Worm (Caenorhabditis elegans) whole organism, mixed stage, embryonic: ENCODE data around the gene Y46G5A.14.
A peak's percentile ranks its signal among the peaks of the same experiment; 100 is the strongest.
"Not testable (repeated sequence)": the region's sequence is repeated elsewhere in the genome, so short reads cannot be mapped to it uniquely, and the experiment has no call there.

ENCODE experiments used
- M03D4.4 ChIP-seq: sonication (generic microtip); optimal IDR thresholded peaks from 2 replicates; lab custom pipeline; 2017; ENCODE audit warnings: mild to moderate bottlenecking, missing genetic modification characterization, missing compliant biosample characterization
- blmp-1 ChIP-seq: fragments of 150-350 bp; optimal IDR thresholded peaks from 2 replicates; lab custom pipeline; 2014; ENCODE audit warnings: missing biosample characterization, missing genetic modification characterization
- ceh-39 ChIP-seq: fragments of 150-350 bp; optimal IDR thresholded peaks from 2 replicates; lab custom pipeline; 2014; ENCODE audit warnings: missing biosample characterization, missing genetic modification characterization
- ceh-83 ChIP-seq: fragments of 200-800 bp; sonication (Bioruptor generic); optimal IDR thresholded peaks from 2 replicates; lab custom pipeline; 2018; ENCODE audit warnings: mild to moderate bottlenecking, missing genetic modification characterization, missing compliant biosample characterization
- ces-1 ChIP-seq: fragments of 150-350 bp; optimal IDR thresholded peaks from 2 replicates; lab custom pipeline; 2014; ENCODE audit warnings: missing biosample characterization, missing genetic modification reagents, missing genetic modification characterization
- cnd-1 ChIP-seq: fragments of 200-800 bp; sonication (Bioruptor generic); optimal IDR thresholded peaks from 2 replicates; lab custom pipeline; 2018; ENCODE audit warnings: mild to moderate bottlenecking, missing genetic modification characterization, missing compliant biosample characterization
- drap-1 ChIP-seq: fragments of 200-800 bp; sonication (Bioruptor generic); optimal IDR thresholded peaks from 3 replicates; lab custom pipeline; 2018; ENCODE audit warnings: mild to moderate bottlenecking, missing genetic modification characterization, missing compliant biosample characterization
- elt-1 ChIP-seq: sonication (generic microtip); optimal IDR thresholded peaks from 2 replicates; lab custom pipeline; 2017; ENCODE audit warnings: missing genetic modification characterization, mild to moderate bottlenecking, missing compliant biosample characterization, antibody characterized with exemption, moderate library complexity, borderline replicate concordance; ENCODE audit not compliant: insufficient read depth
- flh-1 ChIP-seq: fragments of 200-800 bp; sonication (Bioruptor generic); optimal IDR thresholded peaks from 2 replicates; lab custom pipeline; 2018; ENCODE audit warnings: mild to moderate bottlenecking, missing genetic modification characterization, moderate library complexity, missing compliant biosample characterization
- ham-2 ChIP-seq: fragments of 200-800 bp; sonication (Bioruptor generic); optimal IDR thresholded peaks from 2 replicates; lab custom pipeline; 2018; ENCODE audit warnings: mild to moderate bottlenecking, missing genetic modification characterization, missing compliant biosample characterization
- hlh-1 ChIP-seq: fragments of 150-350 bp; optimal IDR thresholded peaks from 2 replicates; lab custom pipeline; 2014; ENCODE audit warnings: missing biosample characterization, missing genetic modification reagents, missing genetic modification characterization
- lin-13 ChIP-seq: fragments of 150-350 bp; optimal IDR thresholded peaks from 2 replicates; lab custom pipeline; 2014; ENCODE audit warnings: missing biosample characterization, missing genetic modification characterization
- lin-32 ChIP-seq: fragments of 200-800 bp; sonication (Bioruptor generic); optimal IDR thresholded peaks from 2 replicates; lab custom pipeline; 2018; ENCODE audit warnings: mild to moderate bottlenecking, missing genetic modification characterization, missing compliant biosample characterization
- lsy-2 ChIP-seq: fragments of 150-350 bp; optimal IDR thresholded peaks from 2 replicates; lab custom pipeline; 2014; ENCODE audit warnings: missing biosample characterization, missing genetic modification characterization
- mep-1 ChIP-seq: fragments of 150-350 bp; optimal IDR thresholded peaks from 2 replicates; lab custom pipeline; 2017; ENCODE audit warnings: missing biosample characterization, missing genetic modification reagents, missing genetic modification characterization, inconsistent platforms
- mls-2 ChIP-seq: sonication (generic microtip); optimal IDR thresholded peaks from 2 replicates; lab custom pipeline; 2016; ENCODE audit warnings: mild to moderate bottlenecking, missing genetic modification characterization, moderate library complexity, missing compliant biosample characterization
- nhr-12 ChIP-seq: fragments of 150-350 bp; optimal IDR thresholded peaks from 2 replicates; lab custom pipeline; 2014; ENCODE audit warnings: missing biosample characterization, missing genetic modification characterization
- nhr-2 ChIP-seq: fragments of 150-350 bp; optimal IDR thresholded peaks from 2 replicates; lab custom pipeline; 2014; ENCODE audit warnings: missing biosample characterization, missing genetic modification characterization
- nhr-237 ChIP-seq: fragments of 150-350 bp; optimal IDR thresholded peaks from 2 replicates; lab custom pipeline; 2014; ENCODE audit warnings: missing biosample characterization, missing genetic modification characterization
- nhr-28 ChIP-seq: fragments of 150-350 bp; optimal IDR thresholded peaks from 2 replicates; lab custom pipeline; 2014; ENCODE audit warnings: missing biosample characterization, missing genetic modification characterization
- nhr-76 ChIP-seq: sonication (generic microtip); optimal IDR thresholded peaks from 2 replicates; lab custom pipeline; 2017; ENCODE audit warnings: missing biosample characterization, missing genetic modification characterization
- snpc-4 ChIP-seq: fragments of 150-350 bp; optimal IDR thresholded peaks from 2 replicates; lab custom pipeline; 2014; ENCODE audit warnings: missing biosample characterization, missing genetic modification characterization
- unc-120 ChIP-seq: sonication (generic microtip); optimal IDR thresholded peaks from 2 replicates; lab custom pipeline; 2017; ENCODE audit warnings: missing genetic modification characterization, missing compliant biosample characterization; ENCODE audit not compliant: poor library complexity, severe bottlenecking
- unc-39 ChIP-seq: fragments of 150-350 bp; optimal IDR thresholded peaks from 2 replicates; lab custom pipeline; 2014; ENCODE audit warnings: missing biosample characterization, missing genetic modification characterization
- unc-62 ChIP-seq: fragments of 150-350 bp; optimal IDR thresholded peaks from 2 replicates; lab custom pipeline; 2014; ENCODE audit warnings: missing biosample characterization, missing genetic modification reagents, missing genetic modification characterization
- zip-8 ChIP-seq: fragments of 150-350 bp; optimal IDR thresholded peaks from 2 replicates; lab custom pipeline; 2014; ENCODE audit warnings: missing biosample characterization, missing genetic modification characterization

Gene Y46G5A.14

DNA sequence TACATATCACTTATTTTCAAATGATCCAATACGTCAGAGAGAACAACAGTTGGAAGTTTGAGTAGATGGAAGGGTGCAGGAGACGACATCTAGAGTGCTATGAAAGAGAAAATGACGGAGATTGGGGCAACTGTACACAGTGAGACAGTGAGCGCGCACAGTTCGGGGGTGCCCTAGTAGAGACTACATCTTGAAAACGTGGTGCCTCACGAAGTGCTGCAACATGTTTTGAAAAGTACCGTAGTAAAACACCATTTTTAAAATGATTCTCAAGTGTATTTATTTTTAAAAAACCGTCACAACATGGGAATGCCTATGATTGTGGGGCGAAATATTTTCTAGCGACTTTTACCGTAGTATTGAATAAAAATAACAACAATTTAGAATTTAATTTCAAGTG is 20.8 kb upstream of the Y46G5A.14 start, which contains the start of gene Y46G5A.39:
Gene Y46G5A.39, minus strand, starts transcription at position 101 of the 400 bp plus-strand sequence.
- TF ChIP-seq unc-39; ces-1 (GFP tag; lab: Kevin White, UChicago); flh-1 (GFP tag; lab: Kevin White, UChicago): not testable (repeated sequence)

ce11 chrII:12756180-12756579 is 18.3 kb upstream of the Y46G5A.14 start, which contains the start of the genes Y46G5A.7 and Y46G5A.8:
Gene Y46G5A.7 (minus strand): TSS chrII:12756332.
Gene Y46G5A.8 (plus strand): TSS chrII:12756338.
- peak; percentile 33 for TF ChIP-seq ceh-39 (tag; lab: Kevin White, UChicago)
- TF ChIP-seq blmp-1 (tag; lab: Kevin White, UChicago): no peak

DNA sequence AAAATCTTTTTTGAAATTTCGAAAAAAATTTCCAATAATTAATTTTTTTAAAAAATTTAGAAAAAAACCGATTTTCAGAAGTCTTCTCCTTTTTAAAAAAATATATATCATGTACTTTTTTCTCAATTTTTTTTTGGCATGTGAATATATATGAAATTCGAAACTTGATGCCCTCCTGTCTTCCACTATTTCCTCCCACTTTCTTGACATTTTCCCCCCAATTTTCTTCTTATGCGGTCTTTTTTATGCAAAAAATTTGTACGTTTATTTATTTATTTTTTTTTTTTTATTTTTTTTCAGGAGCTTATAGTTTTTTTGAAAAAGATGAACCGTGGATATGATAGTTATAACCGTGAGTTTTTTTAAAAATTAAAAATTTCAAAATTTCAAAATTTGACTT is 14.0 kb upstream of the Y46G5A.14 start, which contains the start of gene cnp-2:
Gene cnp-2, plus strand, starts transcription at position 301 of the 400 bp plus-strand sequence.
- no peak for TF ChIP-seq nhr-12 (tag; lab: Kevin White, UChicago)

DNA sequence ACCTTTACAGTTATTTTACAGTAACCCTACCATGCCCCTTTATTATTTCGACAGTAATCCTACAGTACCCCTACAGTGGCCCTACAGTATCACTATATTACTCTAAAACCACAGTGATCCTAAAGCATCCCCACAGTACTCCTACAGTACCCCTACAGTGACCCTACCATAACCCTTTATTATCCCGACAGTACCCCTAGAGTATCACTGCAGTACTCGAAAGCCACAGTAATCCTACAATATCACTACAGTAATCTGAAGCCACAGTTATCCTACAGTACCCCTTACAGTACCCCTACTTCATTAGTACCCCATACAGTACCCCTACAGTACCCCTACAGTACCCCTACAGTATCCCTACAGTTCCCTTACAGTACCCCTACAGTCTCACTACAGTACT is 10.0 kb upstream of the Y46G5A.14 start:
- no peak for TF ChIP-seq hlh-1
- no peak for TF ChIP-seq zip-8
- TF ChIP-seq ceh-83 (GFP tag; lab: Kevin White, UChicago): no peak
- no peak for TF ChIP-seq nhr-76
- TF ChIP-seq nhr-237: no peak
- no peak for TF ChIP-seq nhr-28
- TF ChIP-seq ham-2 (GFP tag; lab: Kevin White, UChicago): no peak
- no peak for TF ChIP-seq mls-2 (tag; lab: Kevin White, UChicago)
- TF ChIP-seq nhr-12 (tag; lab: Kevin White, UChicago): no peak

- TF ChIP-seq nhr-2 (tag; lab: Kevin White, UChicago): no peak
- no peak for TF ChIP-seq lin-32 (GFP tag; lab: Kevin White, UChicago)
- no peak for TF ChIP-seq elt-1
- TF ChIP-seq snpc-4 (tag; lab: Kevin White, UChicago): no peak
These were observed 7.9 kb upstream of the Y46G5A.14 start for ce11 chrII:12766443-12767188.

ce11 chrII:12767258-12767824 is 7.2 kb upstream of the Y46G5A.14 start:
- TF ChIP-seq blmp-1 (tag; lab: Kevin White, UChicago) (no peak), ces-1 (GFP tag; lab: Kevin White, UChicago) (no peak), cnd-1 (tag; lab: Kevin White, UChicago) (no peak), lin-13 (tag; lab: Kevin White, UChicago) (no peak), nhr-28 (no peak), drap-1 (GFP tag; lab: Kevin White, UChicago) (no peak), snpc-4 (tag; lab: Kevin White, UChicago) (no peak), mls-2 (tag; lab: Kevin White, UChicago) (no peak), unc-62 (no peak), hlh-1 (no peak), mep-1 (no peak), nhr-12 (tag; lab: Kevin White, UChicago) (no peak), flh-1 (GFP tag; lab: Kevin White, UChicago) (no peak), unc-39 (no peak), unc-120 (no peak)

DNA sequence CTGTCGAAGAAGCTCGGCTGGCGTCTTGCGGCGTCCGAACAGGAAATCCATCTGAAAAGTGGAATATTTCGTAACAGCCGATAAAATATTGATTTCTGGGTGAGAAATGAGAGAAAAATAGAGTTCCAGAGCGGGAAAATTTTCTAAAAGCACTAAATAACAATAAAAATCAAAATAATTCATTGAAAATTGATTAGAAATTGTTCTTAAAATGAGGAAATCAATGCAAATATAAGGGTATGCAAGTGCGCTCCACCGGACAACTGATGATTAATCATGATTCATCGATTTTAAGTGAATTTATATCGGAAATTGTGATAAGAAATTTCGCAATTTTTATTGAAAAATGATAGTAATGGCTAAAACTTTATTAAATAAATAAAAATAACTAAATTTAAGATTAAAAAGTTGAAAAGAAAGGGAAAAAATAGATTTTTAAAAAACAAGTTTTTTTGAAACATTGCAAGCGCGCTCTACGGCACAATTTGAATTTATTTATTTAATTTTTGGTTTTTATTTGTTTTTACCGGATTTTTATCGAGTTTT is 6.3 kb upstream of the Y46G5A.14 start, which contains the start of the genes vps-2 and tiar-2:
Gene vps-2, minus strand, starts transcription at position 51 of the 546 bp plus-strand sequence.
Gene tiar-2, plus strand, starts transcription at position 520 of the 546 bp plus-strand sequence.
- TF ChIP-seq lsy-2 (tag; lab: Kevin White, UChicago) (peak; percentile 48), nhr-237 (peak; percentile 55), ces-1 (GFP tag; lab: Kevin White, UChicago) (peak; percentile 89), M03D4.4 (tag; lab: Kevin White, UChicago) (no peak)
